Worm (Caenorhabditis elegans) whole organism, L3 larva: ENCODE measurements around the gene dmsr-4.

ENCODE experiments used
- aly-2 ChIP-seq: fragments of 150-350 bp; optimal IDR thresholded peaks from 2 replicates; lab custom pipeline; 2014; ENCODE audit warnings: missing biosample characterization, missing genetic modification characterization
- egl-5 ChIP-seq: fragments of 150-350 bp; optimal IDR thresholded peaks from 2 replicates; lab custom pipeline; 2017; ENCODE audit warnings: missing biosample characterization, missing genetic modification reagents, missing genetic modification characterization, inconsistent platforms
- mdl-1 ChIP-seq: fragments of 150-350 bp; optimal IDR thresholded peaks from 2 replicates; lab custom pipeline; 2014; ENCODE audit warnings: missing biosample characterization, missing genetic modification characterization
- nhr-237 ChIP-seq: fragments of 150-350 bp; optimal IDR thresholded peaks from 2 replicates; lab custom pipeline; 2014; ENCODE audit warnings: missing biosample characterization, missing genetic modification characterization
- pha-4 ChIP-seq: fragments of 150-350 bp; optimal IDR thresholded peaks from 2 replicates; lab custom pipeline; 2014; ENCODE audit warnings: missing biosample characterization, missing genetic modification reagents, missing genetic modification characterization

- no peak for TF ChIP-seq pha-4 (tag; lab: Kevin White, UChicago)
- no peak for TF ChIP-seq nhr-237
- TF ChIP-seq mdl-1 (tag; lab: Kevin White, UChicago): no peak
- TF ChIP-seq egl-5: no peak
- no peak for TF ChIP-seq aly-2 (tag; lab: Kevin White, UChicago)
Measured at ce11 chrII:337233-337832, 19.5 kb downstream of the dmsr-4 start, which contains the start of gene cpn-2.
